Worm (Caenorhabditis elegans) whole organism, midembryonic: ENCODE data around the gene sqv-7.
"Not testable (repeated sequence)": the region's sequence is repeated elsewhere in the genome, so short reads cannot be mapped to it uniquely, and the experiment has no call there.

ENCODE experiments used
- T22C8.4 ChIP-seq: fragments of 200-800 bp; sonication (Bioruptor generic); IDR thresholded peaks from 2 replicates; pipeline ENCODE4 v1.3.6; 2022; ENCODE audit warnings: missing genetic modification characterization, missing compliant biosample characterization
- cog-1 ChIP-seq: sonication (generic microtip); optimal IDR thresholded peaks from 2 replicates; lab custom pipeline; 2016; ENCODE audit warnings: missing genetic modification characterization, missing compliant biosample characterization
- flt-1 ChIP-seq: fragments of 200-800 bp; sonication (Bioruptor generic); IDR thresholded peaks from 2 replicates; pipeline ENCODE4 v1.3.6; 2022; ENCODE audit warnings: missing genetic modification characterization, missing compliant biosample characterization
- klf-2 ChIP-seq: fragments of 200-800 bp; sonication (Bioruptor generic); conservative IDR thresholded peaks from 2 replicates; pipeline ENCODE4 v1.3.6; 2022; ENCODE audit warnings: missing genetic modification reagents, missing genetic modification characterization, missing compliant biosample characterization
- med-1 ChIP-seq: sonication (generic microtip); optimal IDR thresholded peaks from 2 replicates; lab custom pipeline; 2017; ENCODE audit warnings: missing genetic modification characterization, mild to moderate bottlenecking, missing compliant biosample characterization, antibody characterized with exemption, missing genetic modification reagents; ENCODE audit not compliant: insufficient read depth
- ref-1 ChIP-seq: fragments of 200-800 bp; sonication (Bioruptor generic); conservative IDR thresholded peaks from 2 replicates; pipeline ENCODE4 v1.3.6; 2022; ENCODE audit warnings: missing genetic modification reagents, missing genetic modification characterization, missing compliant biosample characterization
- tab-1 ChIP-seq: fragments of 200-800 bp; sonication (Bioruptor generic); IDR thresholded peaks from 2 replicates; pipeline ENCODE4 v1.3.6; 2022; ENCODE audit warnings: missing genetic modification characterization, missing compliant biosample characterization
- ztf-23 ChIP-seq: fragments of 200-800 bp; sonication (Bioruptor generic); IDR thresholded peaks from 2 replicates; pipeline ENCODE4 v1.3.6; 2022; ENCODE audit warnings: missing genetic modification reagents, missing genetic modification characterization, missing compliant biosample characterization
- ztf-29 ChIP-seq: fragments of 200-800 bp; sonication (Bioruptor generic); IDR thresholded peaks from 2 replicates; pipeline ENCODE4 v1.3.6; 2022; ENCODE audit warnings: missing genetic modification reagents, missing genetic modification characterization, missing compliant biosample characterization

- TF ChIP-seq cog-1; T22C8.4 (GFP tag; lab: Robert Waterston, UW); med-1 (GFP tag; lab: Kevin White, UChicago); ztf-29: not testable (repeated sequence)
- TF ChIP-seq flt-1 (GFP tag; lab: Robert Waterston, UW) (peak; percentile 72; the same call in 1 of the 2 replicates), klf-2 (0 out of 2 replicates have a peak, but pooled peaks have one; percentile 19), ztf-23 (peak; percentile 49; the same call in 1 of the 2 replicates), tab-1 (GFP tag; lab: Robert Waterston, UW) (peak; percentile 15; the same call in 1 of the 2 replicates), ref-1 (GFP tag; lab: Robert Waterston, UW) (0 out of 2 replicates have a peak, but pooled peaks have one; percentile 34)
Observed at ce11 chrII:7042090-7042489, 29.6 kb upstream of the sqv-7 start.
